Worm (Caenorhabditis elegans) whole organism, young adult: Measurements from ENCODE around the gene sre-2.

Experiments
- C06A6.2 ChIP-seq: fragments of 200-800 bp; sonication (Bioruptor generic); conservative IDR thresholded peaks from 2 replicates; pipeline ENCODE4 v1.3.6; 2022; ENCODE audit warnings: missing genetic modification characterization, missing compliant biosample characterization
- ceh-79 ChIP-seq: sonication (generic microtip); optimal IDR thresholded peaks from 2 replicates; lab custom pipeline; 2017; ENCODE audit warnings: mild to moderate bottlenecking, missing genetic modification characterization, missing compliant biosample characterization
- ekl-4 ChIP-seq: fragments of 200-800 bp; sonication (Bioruptor generic); IDR thresholded peaks from 2 replicates; pipeline ENCODE4 v1.3.6; 2022; ENCODE audit warnings: missing genetic modification reagents, missing genetic modification characterization, missing compliant biosample characterization
- nhr-179 ChIP-seq: sonication (generic microtip); optimal IDR thresholded peaks from 2 replicates; lab custom pipeline; 2016; ENCODE audit warnings: mild to moderate bottlenecking, missing genetic modification characterization, missing compliant biosample characterization
- tlf-1 ChIP-seq: fragments of 200-800 bp; sonication (Bioruptor generic); optimal IDR thresholded peaks from 2 replicates; lab custom pipeline; 2018; ENCODE audit warnings: mild to moderate bottlenecking, missing genetic modification characterization, missing compliant biosample characterization

ce11 chrII:8075324-8075810 is 26.6 kb downstream of the sre-2 start, which contains the start of gene K02C4.2:
- peak; percentile 75 for TF ChIP-seq tlf-1 (GFP tag; lab: Kevin White, UChicago)
- TF ChIP-seq nhr-179 (tag; lab: Kevin White, UChicago): no peak
- TF ChIP-seq C06A6.2: peak; percentile 55; the same call in 1 of the 2 replicates
- TF ChIP-seq ceh-79 (tag; lab: Kevin White, UChicago): peak; percentile 56
- TF ChIP-seq ekl-4 (GFP tag; lab: Robert Waterston, UW): peak; percentile 74
